Worm (Caenorhabditis elegans): ENCODE data around the gene Y48A6C.4.

ce11 chrIII:11112718-11113117 lies 6.9 kb upstream of the Y48A6C.4 start:
- TF ChIP-seq W03F9.2 (tag; optimal IDR thresholded peaks at IDR 0.05) (peak; percentile 9), him-1 (tag; optimal IDR thresholded peaks at IDR 0.05) (peak; percentile 31), dao-5 (tag; optimal IDR thresholded peaks at IDR 0.05) (no peak)

Measured in whole organism, L4/young adult.